1 fruit fly cellular context compared by ENCODE assay signal in genomic region chr2L:21879411-21879810, dm6.
TF ChIP-seq lines count a peak whose summit lies in the region.

No protein-coding gene starts in this region.

TF ChIP-seq in whole organism, prepupa, 60 proteins besides CTCF, POLR2A, EP300 and RAD21 (continued from another document):
- TF ChIP-seq CG9139 (GFP tag; optimal IDR thresholded peaks at IDR 0.05; lab: Kevin White, UChicago) (no peak), esn (GFP tag; optimal IDR thresholded peaks at IDR 0.05; lab: Kevin White, UChicago) (peak; percentile 59), acj6 (GFP tag; optimal IDR thresholded peaks at IDR 0.05; lab: Kevin White, UChicago) (peak; percentile 13), CG8632 (GFP tag; optimal IDR thresholded peaks at IDR 0.05; lab: Kevin White, UChicago) (no peak), CG3919 (GFP tag; optimal IDR thresholded peaks at IDR 0.05; lab: Kevin White, UChicago) (peak; percentile 14), fd59A (GFP tag; optimal IDR thresholded peaks at IDR 0.05; lab: Kevin White, UChicago) (peak; percentile 37), Met (GFP tag; optimal IDR thresholded peaks at IDR 0.05; lab: Kevin White, UChicago) (peak; percentile 65), eg (GFP tag; IDR thresholded peaks at IDR 0.05; lab: Robert Waterston, UW) (no peak), pdm3 (GFP tag; optimal IDR thresholded peaks at IDR 0.05; lab: Kevin White, UChicago) (peak; percentile 42), Sox14 (GFP tag; optimal IDR thresholded peaks at IDR 0.05; lab: Kevin White, UChicago) (peak; percentile 34), CG6276 (GFP tag; optimal IDR thresholded peaks at IDR 0.05; lab: Kevin White, UChicago) (no peak), Sox15 (GFP tag; optimal IDR thresholded peaks at IDR 0.05; lab: Kevin White, UChicago) (no peak), Eip93F (GFP tag; optimal IDR thresholded peaks at IDR 0.05; lab: Kevin White, UChicago) (no peak), OdsH (GFP tag; optimal IDR thresholded peaks at IDR 0.05; lab: Kevin White, UChicago) (peak; percentile 20), CG34406 (GFP tag; optimal IDR thresholded peaks at IDR 0.05; lab: Kevin White, UChicago) (peak; percentile 46), CG16779 (tag; optimal IDR thresholded peaks at IDR 0.05; lab: Kevin White, UChicago) (no peak), vri (GFP tag; optimal IDR thresholded peaks at IDR 0.05; lab: Kevin White, UChicago) (peak; percentile 37), CG10669 (GFP tag; optimal IDR thresholded peaks at IDR 0.05; lab: Kevin White, UChicago) (peak; percentile 51), CG11902 (GFP tag; optimal IDR thresholded peaks at IDR 0.05; lab: Kevin White, UChicago) (no peak), cyc (GFP tag; optimal IDR thresholded peaks at IDR 0.05; lab: Kevin White, UChicago) (peak; percentile 23), CG8119 (GFP tag; IDR thresholded peaks at IDR 0.05; lab: Robert Waterston, UW) (no peak), Ets96B (tag; optimal IDR thresholded peaks at IDR 0.05; lab: Kevin White, UChicago) (peak; percentile 52), CG7368 (GFP tag; optimal IDR thresholded peaks at IDR 0.05; lab: Kevin White, UChicago) (no peak), ss (GFP tag; optimal IDR thresholded peaks at IDR 0.05; lab: Kevin White, UChicago) (peak in 1 of 2 experiments; percentile 32), Blimp-1 (GFP tag; optimal IDR thresholded peaks at IDR 0.05; lab: Kevin White, UChicago) (no peak), CG6808 (GFP tag; optimal IDR thresholded peaks at IDR 0.05; lab: Kevin White, UChicago) (peak; percentile 32), achi (GFP tag; optimal IDR thresholded peaks at IDR 0.05; lab: Kevin White, UChicago) (peak; percentile 44), net (GFP tag; optimal IDR thresholded peaks at IDR 0.05; lab: Kevin White, UChicago) (no peak), spab (GFP tag; optimal IDR thresholded peaks at IDR 0.05; lab: Kevin White, UChicago) (peak; percentile 40)
